Worm (Caenorhabditis elegans): ENCODE measurements around the gene phat-3.

DNA sequence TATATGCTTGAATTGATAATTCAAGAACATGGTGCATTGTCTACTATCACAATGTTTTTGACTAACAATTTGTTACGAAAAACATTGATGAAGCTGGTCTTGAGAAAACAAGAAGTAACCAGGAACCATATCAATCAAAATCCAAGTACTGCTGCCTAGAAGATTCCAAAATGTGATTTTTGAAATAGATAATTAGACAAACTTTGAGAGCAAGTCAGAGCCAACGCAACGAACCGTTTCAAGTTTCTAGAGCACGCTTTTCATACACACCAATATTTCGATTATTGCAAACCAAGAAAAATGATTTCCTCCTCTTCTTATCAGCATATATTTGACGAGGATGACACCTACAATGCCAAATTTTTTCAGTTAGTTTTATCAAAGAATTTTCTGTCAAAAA, 27.0 kb upstream of the phat-3 start, which contains the start of gene srw-89:
- no peak for TF ChIP-seq aly-2 (tag; optimal IDR thresholded peaks at IDR 0.05)
- TF ChIP-seq mdl-1 (tag; optimal IDR thresholded peaks at IDR 0.05), result no peak
- no peak for TF ChIP-seq nhr-25 (tag; optimal IDR thresholded peaks at IDR 0.05)
- TF ChIP-seq snpc-4 (tag; optimal IDR thresholded peaks at IDR 0.05), result no peak
- TF ChIP-seq unc-62 (GFP tag; optimal IDR thresholded peaks at IDR 0.05), result no peak
- no peak for TF ChIP-seq skn-1 (tag; optimal IDR thresholded peaks at IDR 0.05)

Data from whole organism, L2 larva.